Worm (Caenorhabditis elegans) whole organism, L4 larva: ENCODE data around the gene ckb-4.

ENCODE experiments used
- egl-27 ChIP-seq: sonication (generic microtip); optimal IDR thresholded peaks from 3 replicates; lab custom pipeline; 2017; ENCODE audit warnings: missing biosample characterization, missing genetic modification reagents, missing genetic modification characterization
- fkh-10 ChIP-seq: fragments of 150-350 bp; optimal IDR thresholded peaks from 2 replicates; lab custom pipeline; 2014; ENCODE audit warnings: missing biosample characterization, missing genetic modification reagents, missing genetic modification characterization
- gei-8 ChIP-seq: fragments of 200-800 bp; sonication (Bioruptor generic); optimal IDR thresholded peaks from 2 replicates; lab custom pipeline; 2018; ENCODE audit warnings: mild to moderate bottlenecking, missing genetic modification characterization, missing compliant biosample characterization
- mep-1 ChIP-seq: fragments of 150-350 bp; sonication (generic microtip); optimal IDR thresholded peaks from 3 replicates; lab custom pipeline; 2014; ENCODE audit warnings: missing biosample characterization, missing genetic modification characterization
- nhr-11 ChIP-seq: fragments of 150-350 bp; optimal IDR thresholded peaks from 2 replicates; lab custom pipeline; 2014; ENCODE audit warnings: missing biosample characterization, missing genetic modification characterization
- nhr-25 ChIP-seq: sonication (generic microtip); optimal IDR thresholded peaks from 2 replicates; lab custom pipeline; 2017; ENCODE audit warnings: missing genetic modification characterization, mild to moderate bottlenecking, missing compliant biosample characterization, antibody characterized with exemption, moderate library complexity, borderline replicate concordance; ENCODE audit not compliant: insufficient read depth
- nhr-41 ChIP-seq: fragments of 200-800 bp; sonication (Bioruptor generic); IDR thresholded peaks from 2 replicates; pipeline ENCODE4 v1.3.6; 2022; ENCODE audit warnings: missing genetic modification reagents, missing genetic modification characterization, missing compliant biosample characterization
- nhr-77 ChIP-seq: fragments of 150-350 bp; optimal IDR thresholded peaks from 2 replicates; lab custom pipeline; 2014; ENCODE audit warnings: missing biosample characterization, missing genetic modification characterization
- pha-4 ChIP-seq, 2 experiments: fragments of 150-350 bp in 1 of 2; fragments of 200-800 bp in 1 of 2; sonication (Bioruptor generic) in 1 of 2; IDR thresholded peaks in 1 of 2; optimal IDR thresholded peaks in 1 of 2; 2 replicates each; pipeline versions ENCODE4 v1.3.6 to Lab custom; 2014 to 2022; ENCODE audit warnings: missing genetic modification characterization in 2 of 2, missing genetic modification reagents in 2 of 2, missing biosample characterization in 1 of 2, missing compliant biosample characterization in 1 of 2
- pqm-1 ChIP-seq: sonication (generic microtip); optimal IDR thresholded peaks from 2 replicates; lab custom pipeline; 2017; ENCODE audit warnings: missing biosample characterization, missing genetic modification characterization
- rbr-2 ChIP-seq: sonication (generic microtip); optimal IDR thresholded peaks from 2 replicates; lab custom pipeline; 2016; ENCODE audit warnings: missing genotype, missing genetic modification characterization, missing compliant biosample characterization
- saeg-2 ChIP-seq: fragments of 200-800 bp; sonication (Bioruptor generic); IDR thresholded peaks from 2 replicates; pipeline ENCODE4 v1.3.6; 2022; ENCODE audit warnings: missing genetic modification reagents, missing genetic modification characterization, missing compliant biosample characterization
- snpc-1.2 ChIP-seq: fragments of 200-800 bp; sonication (Bioruptor generic); IDR thresholded peaks from 2 replicates; pipeline ENCODE4 v1.3.6; 2022; ENCODE audit warnings: missing genetic modification reagents, missing genetic modification characterization, missing compliant biosample characterization
- ztf-11 ChIP-seq: fragments of 150-350 bp; optimal IDR thresholded peaks from 2 replicates; lab custom pipeline; 2014; ENCODE audit warnings: missing biosample characterization, missing genetic modification characterization

DNA sequence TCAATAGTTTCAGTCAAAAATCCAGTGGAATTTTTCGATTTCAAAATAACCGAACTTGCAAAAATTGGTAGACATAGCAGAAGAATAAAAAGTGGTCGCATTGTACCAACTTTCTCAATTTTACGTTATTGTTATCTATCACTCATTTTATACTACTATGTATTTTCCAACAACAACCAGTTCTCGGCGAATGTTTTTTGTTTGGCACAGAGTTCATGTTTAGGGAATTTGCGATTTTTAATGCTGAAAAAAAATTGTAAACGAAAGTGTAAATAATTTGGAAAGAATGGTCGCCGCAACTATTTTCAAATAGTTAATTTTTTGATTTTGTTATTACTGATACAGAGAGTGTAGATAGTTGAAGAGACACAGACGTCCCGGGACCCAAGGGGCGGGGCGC lies 40.2 kb upstream of the ckb-4 start, which contains the start of gene C45H4.21:
- TF ChIP-seq snpc-1.2 (GFP tag; lab: Robert Waterston, UW), result no peak
- no peak for TF ChIP-seq nhr-41 (GFP tag; lab: Robert Waterston, UW)
- no peak for TF ChIP-seq egl-27 (tag; lab: Kevin White, UChicago)
- TF ChIP-seq mep-1 (tag; lab: Kevin White, UChicago), result no peak
- TF ChIP-seq pqm-1 (tag; lab: Kevin White, UChicago), result no peak
- TF ChIP-seq fkh-10, result no peak
- TF ChIP-seq saeg-2 (GFP tag; lab: Robert Waterston, UW), result no peak
- no peak for TF ChIP-seq nhr-25 (tag; lab: Kevin White, UChicago)
- TF ChIP-seq nhr-77 (tag; lab: Kevin White, UChicago), result no peak
- no peak for TF ChIP-seq rbr-2
- TF ChIP-seq ztf-11, result no peak
- no peak for TF ChIP-seq nhr-11 (tag; lab: Kevin White, UChicago)
- TF ChIP-seq gei-8 (GFP tag; lab: Kevin White, UChicago), result no peak
- no peak for TF ChIP-seq pha-4 (GFP tag; IDR thresholded peaks at IDR 0.05; lab: Robert Waterston, UW)
- TF ChIP-seq pha-4 (tag; optimal IDR thresholded peaks at IDR 0.05; lab: Kevin White, UChicago), result no peak
